Worm (Caenorhabditis elegans) whole organism, young adult: ENCODE data around the gene F26F4.12.

Experiments used
- B0261.1 ChIP-seq: sonication (generic microtip); optimal IDR thresholded peaks from 2 replicates; lab custom pipeline; 2016; ENCODE audit warnings: mild to moderate bottlenecking, missing genetic modification characterization, moderate library complexity, missing compliant biosample characterization
- B0336.3 ChIP-seq: fragments of 200-800 bp; sonication (Bioruptor generic); IDR thresholded peaks from 2 replicates; pipeline ENCODE4 v1.3.6; 2022; ENCODE audit warnings: missing genetic modification characterization, missing compliant biosample characterization
- C06A6.2 ChIP-seq: fragments of 200-800 bp; sonication (Bioruptor generic); conservative IDR thresholded peaks from 2 replicates; pipeline ENCODE4 v1.3.6; 2022; ENCODE audit warnings: missing genetic modification characterization, missing compliant biosample characterization
- F22D6.2 ChIP-seq: sonication (generic microtip); optimal IDR thresholded peaks from 2 replicates; lab custom pipeline; 2016; ENCODE audit warnings: mild to moderate bottlenecking, missing genetic modification characterization, missing compliant biosample characterization
- F39B2.1 ChIP-seq: fragments of 200-800 bp; sonication (Bioruptor generic); IDR thresholded peaks from 2 replicates; pipeline ENCODE4 v1.3.6; 2022; ENCODE audit warnings: missing genetic modification reagents, missing genetic modification characterization, missing compliant biosample characterization
- F49E8.2 ChIP-seq: sonication (generic microtip); optimal IDR thresholded peaks from 3 replicates; lab custom pipeline; 2017; ENCODE audit warnings: missing genetic modification characterization, mild to moderate bottlenecking, missing compliant biosample characterization, antibody characterized with exemption, moderate library complexity; ENCODE audit not compliant: insufficient read depth
- K11D2.4 ChIP-seq: fragments of 200-800 bp; sonication (Bioruptor generic); IDR thresholded peaks from 2 replicates; pipeline ENCODE4 v1.3.6; 2022; ENCODE audit warnings: missing genetic modification reagents, missing genetic modification characterization, missing compliant biosample characterization
- T07F8.4 ChIP-seq: sonication (generic microtip); optimal IDR thresholded peaks from 2 replicates; lab custom pipeline; 2016; ENCODE audit warnings: mild to moderate bottlenecking, missing genetic modification characterization, moderate library complexity, missing compliant biosample characterization
- Y56A3A.18 ChIP-seq: fragments of 200-800 bp; sonication (Bioruptor generic); IDR thresholded peaks from 2 replicates; pipeline ENCODE4 v1.3.6; 2022; ENCODE audit warnings: missing genetic modification reagents, missing genetic modification characterization, missing compliant biosample characterization
- Y67H2A.10 ChIP-seq: fragments of 200-800 bp; sonication (Bioruptor generic); conservative IDR thresholded peaks from 2 replicates; pipeline ENCODE4 v1.3.6; 2022; ENCODE audit warnings: missing genetic modification reagents, missing genetic modification characterization, missing compliant biosample characterization
- ZK185.1 ChIP-seq: sonication (generic microtip); optimal IDR thresholded peaks from 2 replicates; lab custom pipeline; 2016; ENCODE audit warnings: mild to moderate bottlenecking, missing genetic modification characterization, missing compliant biosample characterization; ENCODE audit not compliant: poor library complexity, severe bottlenecking
- aptf-3 ChIP-seq: fragments of 200-800 bp; sonication (Bioruptor generic); IDR thresholded peaks from 2 replicates; pipeline ENCODE4 v1.3.6; 2022; ENCODE audit warnings: missing genetic modification characterization, missing compliant biosample characterization
- attf-5 ChIP-seq: fragments of 200-800 bp; sonication (Bioruptor generic); optimal IDR thresholded peaks from 2 replicates; lab custom pipeline; 2018; ENCODE audit warnings: mild to moderate bottlenecking, missing genetic modification characterization, missing compliant biosample characterization
- bed-1 ChIP-seq: fragments of 200-800 bp; sonication (Bioruptor generic); IDR thresholded peaks from 2 replicates; pipeline ENCODE4 v1.3.6; 2022; ENCODE audit warnings: missing genetic modification reagents, missing genetic modification characterization, missing compliant biosample characterization
- bed-2 ChIP-seq: fragments of 200-800 bp; sonication (Bioruptor generic); IDR thresholded peaks from 2 replicates; pipeline ENCODE4 v1.3.6; 2022; ENCODE audit warnings: missing genetic modification reagents, missing genetic modification characterization, missing compliant biosample characterization
- cebp-2 ChIP-seq: fragments of 200-800 bp; sonication (Bioruptor generic); IDR thresholded peaks from 2 replicates; pipeline ENCODE4 v1.3.6; 2022; ENCODE audit warnings: missing genetic modification characterization, missing compliant biosample characterization
- dox-1 ChIP-seq: fragments of 200-800 bp; sonication (Bioruptor generic); IDR thresholded peaks from 2 replicates; pipeline ENCODE4 v1.3.6; 2022; ENCODE audit warnings: missing genetic modification reagents, missing genetic modification characterization, missing compliant biosample characterization
- dpl-1 ChIP-seq: fragments of 150-350 bp; optimal IDR thresholded peaks from 2 replicates; lab custom pipeline; 2014; ENCODE audit warnings: missing biosample characterization, missing genetic modification reagents, missing genetic modification characterization
- efl-1 ChIP-seq: fragments of 150-350 bp; optimal IDR thresholded peaks from 2 replicates; lab custom pipeline; 2014; ENCODE audit warnings: missing biosample characterization, missing genetic modification reagents, missing genetic modification characterization
- egl-18 ChIP-seq: fragments of 200-800 bp; sonication (Bioruptor generic); IDR thresholded peaks from 2 replicates; pipeline ENCODE4 v1.3.6; 2022; ENCODE audit warnings: missing genetic modification reagents, missing genetic modification characterization, missing compliant biosample characterization
- ets-4 ChIP-seq: fragments of 200-800 bp; sonication (Bioruptor generic); optimal IDR thresholded peaks from 2 replicates; lab custom pipeline; 2018; ENCODE audit warnings: mild to moderate bottlenecking, missing genetic modification characterization, missing compliant biosample characterization
- hlh-26 ChIP-seq: fragments of 200-800 bp; sonication (Bioruptor generic); conservative IDR thresholded peaks from 2 replicates; pipeline ENCODE4 v1.3.6; 2022; ENCODE audit warnings: missing genetic modification reagents, missing genetic modification characterization, missing compliant biosample characterization
- hmg-20 ChIP-seq: fragments of 200-800 bp; sonication (Bioruptor generic); IDR thresholded peaks from 2 replicates; pipeline ENCODE4 v1.3.6; 2022; ENCODE audit warnings: missing genetic modification reagents, missing genetic modification characterization, missing compliant biosample characterization
- let-607 ChIP-seq, 2 experiments: fragments of 200-800 bp in 1 of 2; sonication (Bioruptor generic) in 1 of 2; sonication (generic microtip) in 1 of 2; optimal IDR thresholded peaks; 2 replicates each; lab custom pipeline; 2016 to 2018; ENCODE audit warnings: mild to moderate bottlenecking in 2 of 2, missing compliant biosample characterization in 2 of 2, missing genetic modification characterization in 2 of 2, moderate library complexity in 2 of 2, missing genotype in 1 of 2
- lin-40 ChIP-seq: sonication (generic microtip); optimal IDR thresholded peaks from 2 replicates; lab custom pipeline; 2016; ENCODE audit warnings: missing genetic modification characterization, mild to moderate bottlenecking, missing compliant biosample characterization, missing genotype, missing genetic modification reagents
- lin-54 ChIP-seq: fragments of 200-800 bp; sonication (Bioruptor generic); optimal IDR thresholded peaks from 2 replicates; lab custom pipeline; 2018; ENCODE audit warnings: mild to moderate bottlenecking, missing genetic modification characterization, missing compliant biosample characterization
- lir-1 ChIP-seq: fragments of 200-800 bp; sonication (Bioruptor generic); conservative IDR thresholded peaks from 2 replicates; pipeline ENCODE4 v1.3.6; 2022; ENCODE audit warnings: missing genetic modification reagents, missing genetic modification characterization, missing compliant biosample characterization
- lsy-27 ChIP-seq: sonication (generic microtip); optimal IDR thresholded peaks from 2 replicates; lab custom pipeline; 2017; ENCODE audit warnings: missing genetic modification characterization, mild to moderate bottlenecking, missing compliant biosample characterization, antibody characterized with exemption, missing genotype, borderline replicate concordance; ENCODE audit not compliant: insufficient read depth
- madf-10 ChIP-seq: sonication (generic microtip); optimal IDR thresholded peaks from 2 replicates; lab custom pipeline; 2016; ENCODE audit warnings: mild to moderate bottlenecking, missing genetic modification characterization, missing compliant biosample characterization
- madf-6 ChIP-seq: fragments of 200-800 bp; sonication (Bioruptor generic); IDR thresholded peaks from 2 replicates; pipeline ENCODE4 v1.3.6; 2022; ENCODE audit warnings: missing genetic modification reagents, missing genetic modification characterization, missing compliant biosample characterization
- mcd-1 ChIP-seq: fragments of 200-800 bp; sonication (Bioruptor generic); IDR thresholded peaks from 2 replicates; pipeline ENCODE4 v1.3.6; 2022; ENCODE audit warnings: missing genetic modification reagents, missing genetic modification characterization, missing compliant biosample characterization
- mes-4 ChIP-seq: sonication (generic microtip); optimal IDR thresholded peaks from 2 replicates; lab custom pipeline; 2016; ENCODE audit warnings: missing genotype, missing genetic modification characterization, missing compliant biosample characterization
- nfya-1 ChIP-seq: sonication (generic microtip); optimal IDR thresholded peaks from 2 replicates; lab custom pipeline; 2017; ENCODE audit warnings: antibody characterized with exemption, missing compliant biosample characterization, missing genetic modification characterization, borderline replicate concordance; ENCODE audit not compliant: insufficient read depth
- nfya-2 ChIP-seq: fragments of 200-800 bp; sonication (Bioruptor generic); IDR thresholded peaks from 2 replicates; pipeline ENCODE4 v1.3.6; 2022; ENCODE audit warnings: missing genetic modification reagents, missing genetic modification characterization, missing compliant biosample characterization
- nfyb-1 ChIP-seq: fragments of 200-800 bp; sonication (Bioruptor generic); IDR thresholded peaks from 2 replicates; pipeline ENCODE4 v1.3.6; 2022; ENCODE audit warnings: missing genetic modification reagents, missing genetic modification characterization, missing compliant biosample characterization
- nhr-179 ChIP-seq: sonication (generic microtip); optimal IDR thresholded peaks from 2 replicates; lab custom pipeline; 2016; ENCODE audit warnings: mild to moderate bottlenecking, missing genetic modification characterization, missing compliant biosample characterization
- nhr-80 ChIP-seq: sonication (generic microtip); optimal IDR thresholded peaks from 2 replicates; lab custom pipeline; 2016; ENCODE audit warnings: missing genetic modification characterization, missing compliant biosample characterization
- nhr-90 ChIP-seq: sonication (generic microtip); optimal IDR thresholded peaks from 2 replicates; lab custom pipeline; 2016; ENCODE audit warnings: missing genotype, mild to moderate bottlenecking, missing genetic modification characterization, missing compliant biosample characterization
- rpc-1 ChIP-seq, 2 experiments: fragments of 150-350 bp in 1 of 2; sonication (generic microtip) in 1 of 2; optimal IDR thresholded peaks; 2 replicates each; lab custom pipeline; 2014 to 2018; ENCODE audit warnings: missing biosample characterization in 1 of 2, missing genetic modification characterization in 1 of 2, missing genetic modification reagents in 1 of 2, missing genotype in 1 of 2
- sea-2 ChIP-seq: fragments of 200-800 bp; sonication (Bioruptor generic); IDR thresholded peaks from 2 replicates; pipeline ENCODE4 v1.3.6; 2022; ENCODE audit warnings: missing genetic modification characterization, missing compliant biosample characterization
- snpc-1.1 ChIP-seq: sonication (generic microtip); optimal IDR thresholded peaks from 2 replicates; lab custom pipeline; 2017; ENCODE audit warnings: missing genetic modification characterization, mild to moderate bottlenecking, missing compliant biosample characterization, antibody characterized with exemption, moderate library complexity, missing genotype, missing genetic modification reagents; ENCODE audit not compliant: insufficient read depth
- snpc-3.4 ChIP-seq: sonication (generic microtip); optimal IDR thresholded peaks from 2 replicates; lab custom pipeline; 2017; ENCODE audit warnings: missing genetic modification characterization, mild to moderate bottlenecking, missing compliant biosample characterization, antibody characterized with exemption, moderate library complexity, missing genotype, missing genetic modification reagents
- snpc-4 ChIP-seq, 5 experiments: fragments of 150-350 bp in 1 of 5; sonication (generic microtip) in 4 of 5; optimal IDR thresholded peaks; 2 replicates each; lab custom pipeline; 2014 to 2018; ENCODE audit warnings: missing genetic modification characterization in 5 of 5, missing biosample characterization in 3 of 5, antibody characterized with exemption in 2 of 5, mild to moderate bottlenecking in 2 of 5, missing compliant biosample characterization in 2 of 5, missing genotype in 2 of 5, moderate library complexity in 2 of 5, missing genetic modification reagents in 1 of 5
- somi-1 ChIP-seq: fragments of 200-800 bp; sonication (Bioruptor generic); optimal IDR thresholded peaks from 2 replicates; lab custom pipeline; 2018; ENCODE audit warnings: mild to moderate bottlenecking, missing genetic modification characterization, missing compliant biosample characterization
- tbx-9 ChIP-seq: sonication (generic microtip); optimal IDR thresholded peaks from 2 replicates; lab custom pipeline; 2016; ENCODE audit warnings: borderline replicate concordance, missing genetic modification characterization, inconsistent platforms, missing compliant biosample characterization
- ztf-18 ChIP-seq: sonication (generic microtip); optimal IDR thresholded peaks from 2 replicates; lab custom pipeline; 2016; ENCODE audit warnings: missing genotype, mild to moderate bottlenecking, missing genetic modification characterization, missing compliant biosample characterization
- ztf-6 ChIP-seq: fragments of 200-800 bp; sonication (Bioruptor generic); IDR thresholded peaks from 2 replicates; pipeline ENCODE4 v1.3.6; 2022; ENCODE audit warnings: missing genetic modification reagents, missing genetic modification characterization, missing compliant biosample characterization

F26F4.12 gene

ce11 chrIII:4878281-4878680, 31.6 kb downstream of the F26F4.12 start, which contains the start of the genes tost-1 and arx-6 (continued):
- TF ChIP-seq nfya-1 (tag; lab: Kevin White, UChicago) (no peak), F39B2.1 (no peak), nfyb-1 (GFP tag; lab: Robert Waterston, UW) (no peak), attf-5 (GFP tag; lab: Kevin White, UChicago) (no peak), snpc-1.1 (tag; lab: Kevin White, UChicago) (no peak), hlh-26 (GFP tag; lab: Robert Waterston, UW) (no peak), lin-54 (GFP tag; lab: Kevin White, UChicago) (peak; percentile 69), tbx-9 (no peak), snpc-4 (GFP tag; optimal IDR thresholded peaks at IDR 0.05; lab: Kevin White, UChicago) (no peak), snpc-4 (tag; optimal IDR thresholded peaks at IDR 0.05; lab: Kevin White, UChicago) (no peak), sea-2 (GFP tag; lab: Robert Waterston, UW) (no peak), F49E8.2 (tag; lab: Kevin White, UChicago) (no peak), nfya-2 (GFP tag; lab: Robert Waterston, UW) (no peak), nhr-179 (tag; lab: Kevin White, UChicago) (no peak), lir-1 (GFP tag; lab: Robert Waterston, UW) (no peak), dox-1 (GFP tag; lab: Robert Waterston, UW) (0 out of 2 replicates have a peak, but pooled peaks have one; percentile 11), egl-18 (GFP tag; lab: Robert Waterston, UW) (no peak), ztf-6 (no peak), hmg-20 (GFP tag; lab: Robert Waterston, UW) (no peak), mcd-1 (GFP tag; lab: Robert Waterston, UW) (peak; percentile 86), ZK185.1 (tag; lab: Kevin White, UChicago) (no peak), B0261.1 (tag; lab: Kevin White, UChicago) (no peak), B0336.3 (GFP tag; lab: Robert Waterston, UW) (no peak), rpc-1 (optimal IDR thresholded peaks at IDR 0.05; lab: Kevin White, UChicago) (no peak), rpc-1 (tag; optimal IDR thresholded peaks at IDR 0.05; lab: Kevin White, UChicago) (no peak), madf-6 (peak; percentile 63), C06A6.2 (no peak), Y56A3A.18 (no peak), snpc-3.4 (tag; lab: Kevin White, UChicago) (no peak), bed-1 (no peak), dpl-1 (GFP tag; lab: Kevin White, UChicago) (peak; percentile 44), mes-4 (tag; lab: Kevin White, UChicago) (no peak), madf-10 (tag; lab: Kevin White, UChicago) (no peak), nhr-90 (tag; lab: Kevin White, UChicago) (no peak), ztf-18 (no peak), bed-2 (no peak), T07F8.4 (tag; lab: Kevin White, UChicago) (no peak), nhr-80 (tag; lab: Kevin White, UChicago) (no peak), lsy-27 (tag; lab: Kevin White, UChicago) (no peak), somi-1 (GFP tag; lab: Kevin White, UChicago) (no peak), Y67H2A.10 (no peak), let-607 (tag; optimal IDR thresholded peaks at IDR 0.05; lab: Kevin White, UChicago) (no peak), ets-4 (GFP tag; lab: Kevin White, UChicago) (no peak), efl-1 (GFP tag; lab: Kevin White, UChicago) (peak; percentile 76), F22D6.2 (tag; lab: Kevin White, UChicago) (no peak), aptf-3 (no peak), K11D2.4 (GFP tag; lab: Robert Waterston, UW) (no peak), lin-40 (tag; lab: Kevin White, UChicago) (no peak), cebp-2 (GFP tag; lab: Robert Waterston, UW) (no peak)
